Fruit fly (Drosophila melanogaster) whole organism, embryonic: Measurements from ENCODE around the gene Cipc.
A peak's percentile ranks its signal among the peaks of the same experiment; 100 is the strongest.

Source experiments
- Abd-B ChIP-seq: fragments of 200-800 bp; sonication (Bioruptor generic); optimal IDR thresholded peaks from 2 replicates; lab custom pipeline; 2018; ENCODE audit warnings: missing biosample characterization, mild to moderate bottlenecking, missing genetic modification characterization, moderate library complexity
- Awh ChIP-seq: fragments of 200-800 bp; sonication (Bioruptor generic); IDR thresholded peaks from 2 replicates; pipeline ENCODE4, ENCODE4 v1.3.6; 2022; ENCODE audit warnings: missing biosample characterization, missing genetic modification characterization
- CG10959 ChIP-seq: fragments of 200-800 bp; sonication (Bioruptor generic); IDR thresholded peaks from 2 replicates; pipeline ENCODE4 v1.3.6; 2022; ENCODE audit warnings: missing biosample characterization, missing genetic modification characterization
- CG11085 ChIP-seq: fragments of 200-800 bp; sonication (Bioruptor generic); IDR thresholded peaks from 2 replicates; pipeline ENCODE4 v1.3.6; 2022; ENCODE audit warnings: missing biosample characterization, missing genetic modification characterization
- CG11456 ChIP-seq: fragments of 200-800 bp; sonication (Bioruptor generic); IDR thresholded peaks from 3 replicates; pipeline ENCODE4 v1.3.6; 2022; ENCODE audit warnings: missing biosample characterization, missing genetic modification characterization
- CG11504 ChIP-seq: fragments of 200-800 bp; sonication (Bioruptor generic); optimal IDR thresholded peaks from 3 replicates; lab custom pipeline; 2019; ENCODE audit warnings: missing biosample characterization, mild to moderate bottlenecking, missing genetic modification characterization, moderate library complexity
- CG11695 ChIP-seq: fragments of 200-800 bp; sonication (Bioruptor generic); IDR thresholded peaks from 3 replicates; pipeline ENCODE4 v1.3.6; 2022; ENCODE audit warnings: missing biosample characterization, missing genetic modification characterization
- CG1647 ChIP-seq: fragments of 200-800 bp; sonication (Bioruptor generic); optimal IDR thresholded peaks from 3 replicates; lab custom pipeline; 2016; ENCODE audit warnings: missing biosample characterization, missing genetic modification characterization
- CG17568 ChIP-seq: fragments of 200-800 bp; sonication (Bioruptor generic); optimal IDR thresholded peaks from 2 replicates; lab custom pipeline; 2018; ENCODE audit warnings: missing biosample characterization, mild to moderate bottlenecking, missing genetic modification characterization, moderate library complexity
- CG1832 ChIP-seq: fragments of 200-800 bp; sonication (Bioruptor generic); optimal IDR thresholded peaks from 2 replicates; lab custom pipeline; 2017; ENCODE audit warnings: missing biosample characterization, mild to moderate bottlenecking, missing genetic modification characterization, inconsistent platforms
- CG31388 ChIP-seq: fragments of 200-800 bp; sonication (Bioruptor generic); optimal IDR thresholded peaks from 2 replicates; lab custom pipeline; 2016; ENCODE audit warnings: missing biosample characterization, missing genetic modification characterization
- CG31441 ChIP-seq: fragments of 200-800 bp; sonication (Bioruptor generic); IDR thresholded peaks from 2 replicates; pipeline ENCODE4 v1.3.6; 2022; ENCODE audit warnings: missing biosample characterization, missing genetic modification characterization
- CG3407 ChIP-seq: fragments of 200-800 bp; sonication (Bioruptor generic); optimal IDR thresholded peaks from 2 replicates; lab custom pipeline; 2018; ENCODE audit warnings: missing biosample characterization, mild to moderate bottlenecking, missing genetic modification characterization
- CG3726 ChIP-seq: fragments of 200-800 bp; sonication (Bioruptor generic); IDR thresholded peaks from 3 replicates; pipeline ENCODE4, ENCODE4 v1.3.6; 2022; ENCODE audit warnings: missing biosample characterization, missing genetic modification characterization
- CG43689 ChIP-seq: fragments of 200-800 bp; sonication (Bioruptor generic); IDR thresholded peaks from 2 replicates; pipeline ENCODE4 v1.3.6; 2022; ENCODE audit warnings: missing biosample characterization, missing genetic modification characterization
- CG6272 ChIP-seq: fragments of 200-800 bp; sonication (Bioruptor generic); IDR thresholded peaks from 2 replicates; pipeline ENCODE4 v1.3.6; 2022; ENCODE audit warnings: missing biosample characterization, missing genetic modification characterization
- CG8359 ChIP-seq: fragments of 200-800 bp; sonication (Bioruptor generic); optimal IDR thresholded peaks from 2 replicates; lab custom pipeline; 2017; ENCODE audit warnings: missing biosample characterization, mild to moderate bottlenecking, missing genetic modification characterization, borderline replicate concordance
- E2f1 ChIP-seq: fragments of 200-800 bp; sonication (Bioruptor generic); IDR thresholded peaks from 2 replicates; pipeline ENCODE4 v1.3.6; 2022; ENCODE audit warnings: missing biosample characterization, missing genetic modification characterization
- E2f2 ChIP-seq: fragments of 200-800 bp; sonication (Bioruptor generic); IDR thresholded peaks from 2 replicates; pipeline ENCODE4 v1.3.6; 2022; ENCODE audit warnings: missing biosample characterization, missing genetic modification characterization
- Gsc ChIP-seq: fragments of 200-800 bp; sonication (Bioruptor generic); IDR thresholded peaks from 2 replicates; pipeline ENCODE4 v1.3.6; 2022; ENCODE audit warnings: missing biosample characterization, missing genetic modification characterization
- HLH3B ChIP-seq: fragments of 200-800 bp; sonication (Bioruptor generic); IDR thresholded peaks from 2 replicates; pipeline ENCODE4 v1.3.6; 2022; ENCODE audit warnings: missing biosample characterization, missing genetic modification characterization
- Jarid2 ChIP-seq: fragments of 200-800 bp; sonication (Bioruptor generic); optimal IDR thresholded peaks from 3 replicates; lab custom pipeline; 2017; ENCODE audit warnings: mild to moderate bottlenecking, missing biosample characterization, missing genetic modification reagents, missing genetic modification characterization
- NC2α ChIP-seq: fragments of 200-800 bp; sonication (Bioruptor generic); optimal IDR thresholded peaks from 2 replicates; lab custom pipeline; 2016; ENCODE audit warnings: missing biosample characterization, missing genetic modification characterization
- NFAT ChIP-seq: fragments of 200-800 bp; sonication (Bioruptor generic); IDR thresholded peaks from 2 replicates; pipeline ENCODE4 v1.3.6; 2022; ENCODE audit warnings: missing biosample characterization, missing genetic modification characterization
- Sox102F ChIP-seq: fragments of 200-800 bp; sonication (Bioruptor generic); optimal IDR thresholded peaks from 2 replicates; lab custom pipeline; 2018; ENCODE audit warnings: missing biosample characterization, mild to moderate bottlenecking, missing genetic modification characterization, moderate library complexity
- Trl ChIP-seq, 3 experiments: fragments of >200 bp in 2 of 3; fragments of 200-800 bp in 1 of 3; sonication (Bioruptor generic) in 1 of 3; optimal IDR thresholded peaks; 2 replicates in 1 of 3; 3 replicates in 2 of 3; lab custom pipeline; 2016 to 2017; ENCODE audit warnings: missing biosample characterization in 1 of 3, missing genetic modification characterization in 1 of 3
- al ChIP-seq: fragments of 200-800 bp; sonication (Bioruptor generic); IDR thresholded peaks from 2 replicates; pipeline ENCODE4 v1.3.6; 2022; ENCODE audit warnings: missing biosample characterization, missing genetic modification characterization
- ap ChIP-seq: fragments of 200-800 bp; sonication (Bioruptor generic); IDR thresholded peaks from 2 replicates; pipeline ENCODE4 v1.3.6; 2022; ENCODE audit warnings: missing biosample characterization, missing genetic modification characterization
- bigmax ChIP-seq: fragments of 200-800 bp; sonication (Bioruptor generic); optimal IDR thresholded peaks from 2 replicates; lab custom pipeline; 2018; ENCODE audit warnings: missing biosample characterization, mild to moderate bottlenecking, missing genetic modification characterization
- cad ChIP-seq: fragments of >200 bp; optimal IDR thresholded peaks from 2 replicates; lab custom pipeline; 2017; ENCODE audit warnings: missing biosample characterization, missing genetic modification characterization
- cg ChIP-seq: fragments of 200-800 bp; sonication (Bioruptor generic); optimal IDR thresholded peaks from 3 replicates; lab custom pipeline; 2019; ENCODE audit warnings: missing biosample characterization, mild to moderate bottlenecking, missing genetic modification characterization, moderate library complexity
- cwo ChIP-seq: fragments of 200-800 bp; sonication (Bioruptor generic); optimal IDR thresholded peaks from 3 replicates; lab custom pipeline; 2017; ENCODE audit warnings: missing biosample characterization, missing genetic modification characterization, mild to moderate bottlenecking, moderate library complexity, missing genetic modification reagents
- dan ChIP-seq: fragments of 200-800 bp; sonication (Bioruptor generic); IDR thresholded peaks from 2 replicates; pipeline ENCODE4 v1.3.6; 2022; ENCODE audit warnings: missing biosample characterization, missing genetic modification characterization
- dmrt99B ChIP-seq: fragments of 200-800 bp; sonication (Bioruptor generic); optimal IDR thresholded peaks from 2 replicates; lab custom pipeline; 2018; ENCODE audit warnings: missing biosample characterization, mild to moderate bottlenecking, missing genetic modification characterization, moderate library complexity
- exex ChIP-seq: fragments of 200-800 bp; sonication (Bioruptor generic); optimal IDR thresholded peaks from 4 replicates; lab custom pipeline; 2018; ENCODE audit warnings: missing biosample characterization, mild to moderate bottlenecking, missing genetic modification characterization, moderate library complexity
- ken ChIP-seq: fragments of 200-800 bp; sonication (Bioruptor generic); IDR thresholded peaks from 3 replicates; pipeline ENCODE4 v1.3.6; 2022; ENCODE audit warnings: missing biosample characterization, missing genetic modification characterization
- lbe ChIP-seq: fragments of 200-800 bp; sonication (Bioruptor generic); optimal IDR thresholded peaks from 2 replicates; lab custom pipeline; 2016; ENCODE audit warnings: missing biosample characterization, mild to moderate bottlenecking, missing genetic modification characterization
- lilli ChIP-seq: fragments of 200-800 bp; sonication (Bioruptor generic); optimal IDR thresholded peaks from 3 replicates; lab custom pipeline; 2016; ENCODE audit warnings: missing biosample characterization, missing genetic modification characterization
- mld ChIP-seq: fragments of 200-800 bp; sonication (Bioruptor generic); IDR thresholded peaks from 3 replicates; pipeline ENCODE4 v1.3.6; 2022; ENCODE audit warnings: missing biosample characterization, missing genetic modification characterization; ENCODE audit not compliant: partially characterized antibody
- ranshi ChIP-seq: fragments of 200-800 bp; sonication (Bioruptor generic); IDR thresholded peaks from 2 replicates; pipeline ENCODE4 v1.3.6; 2022; ENCODE audit warnings: missing biosample characterization, missing genetic modification characterization
- sisA ChIP-seq: fragments of 200-800 bp; sonication (Bioruptor generic); IDR thresholded peaks from 2 replicates; pipeline ENCODE4 v1.3.6; 2022; ENCODE audit warnings: missing biosample characterization, missing genetic modification characterization
- so ChIP-seq: fragments of 200-800 bp; sonication (Bioruptor generic); IDR thresholded peaks from 3 replicates; pipeline ENCODE4 v1.3.6; 2022; ENCODE audit warnings: missing biosample characterization, missing genetic modification characterization
- sug ChIP-seq: fragments of 200-800 bp; optimal IDR thresholded peaks from 2 replicates; lab custom pipeline; 2019; ENCODE audit warnings: missing biosample characterization, mild to moderate bottlenecking, missing genetic modification characterization, moderate library complexity
- tll ChIP-seq, 2 experiments: fragments of 200-800 bp in 1 of 2; fragments of >200 bp in 1 of 2; sonication (Bioruptor generic) in 1 of 2; optimal IDR thresholded peaks; 2 replicates each; lab custom pipeline; 2017 to 2019; ENCODE audit warnings: missing biosample characterization in 2 of 2, missing genetic modification characterization in 2 of 2, mild to moderate bottlenecking in 1 of 2, moderate library complexity in 1 of 2
- twi ChIP-seq: fragments of 200-800 bp; optimal IDR thresholded peaks from 2 replicates; lab custom pipeline; 2019; ENCODE audit warnings: missing biosample characterization, mild to moderate bottlenecking, missing genetic modification characterization, moderate library complexity
- unpg ChIP-seq: fragments of 200-800 bp; sonication (Bioruptor generic); optimal IDR thresholded peaks from 3 replicates; lab custom pipeline; 2018; ENCODE audit warnings: missing biosample characterization, mild to moderate bottlenecking, missing genetic modification characterization, moderate library complexity
- vfl ChIP-seq: fragments of 200-800 bp; sonication (Bioruptor generic); optimal IDR thresholded peaks from 2 replicates; lab custom pipeline; 2016; ENCODE audit warnings: missing biosample characterization, missing genetic modification characterization
- vnd ChIP-seq: fragments of 200-800 bp; sonication (Bioruptor generic); IDR thresholded peaks from 3 replicates; pipeline ENCODE4 v1.3.6; 2022; ENCODE audit warnings: missing biosample characterization, missing genetic modification characterization; ENCODE audit not compliant: partially characterized antibody
- vvl ChIP-seq: fragments of 200-800 bp; sonication (Bioruptor generic); IDR thresholded peaks from 2 replicates; pipeline ENCODE4 v1.3.6; 2022; ENCODE audit warnings: missing biosample characterization, missing genetic modification characterization
- wek ChIP-seq: fragments of 200-800 bp; sonication (Bioruptor generic); optimal IDR thresholded peaks from 3 replicates; lab custom pipeline; 2018; ENCODE audit warnings: missing biosample characterization, mild to moderate bottlenecking, missing genetic modification characterization, moderate library complexity
- wor ChIP-seq: fragments of 200-800 bp; sonication (Bioruptor generic); IDR thresholded peaks from 2 replicates; pipeline ENCODE4 v1.3.6; 2022; ENCODE audit warnings: missing biosample characterization, missing genetic modification characterization

Gene Cipc

DNA sequence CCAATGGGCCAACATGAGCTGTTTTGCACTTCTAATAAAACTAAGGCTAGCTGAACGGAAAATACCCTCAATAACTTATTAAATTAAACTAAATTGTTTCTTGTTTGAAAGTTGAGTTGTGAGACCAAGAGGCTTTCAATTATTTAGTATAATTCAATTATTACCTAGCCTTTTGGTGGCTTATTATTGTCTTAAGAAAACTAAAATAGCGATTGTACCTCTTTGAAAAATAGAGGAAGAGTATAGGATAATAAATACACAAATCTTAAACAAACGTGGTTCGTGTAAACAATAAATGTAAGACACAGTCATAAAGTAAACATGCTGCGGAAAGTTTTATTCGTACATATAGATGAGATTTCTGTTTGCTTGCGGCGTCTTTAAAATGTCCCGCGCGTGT lies 14.4 kb downstream of the Cipc start (continued):
- TF ChIP-seq Trl (optimal IDR thresholded peaks at IDR 0.05; lab: Kevin White, UChicago), result no peak
- TF ChIP-seq Trl (GFP tag; optimal IDR thresholded peaks at IDR 0.05; lab: Kevin White, UChicago), result no peak
- TF ChIP-seq Jarid2 (GFP tag; lab: Kevin White, UChicago), result no peak
- TF ChIP-seq vnd (GFP tag; lab: Robert Waterston, UW), result no peak
- TF ChIP-seq CG10959 (GFP tag; lab: Robert Waterston, UW), result no peak
- no peak for TF ChIP-seq ap (GFP tag; lab: Robert Waterston, UW)
- TF ChIP-seq cg (GFP tag; lab: Kevin White, UChicago), result no peak
- TF ChIP-seq so (GFP tag; lab: Robert Waterston, UW), result 0 out of 3 replicates have a peak, but pooled peaks have one; percentile 22
- 0 out of 2 replicates have a peak, but pooled peaks have one; percentile 16 for TF ChIP-seq vvl (GFP tag; lab: Robert Waterston, UW)
- no peak for TF ChIP-seq CG31388 (GFP tag; lab: Kevin White, UChicago)
- TF ChIP-seq exex (tag; lab: Kevin White, UChicago), result peak; percentile 19
- TF ChIP-seq Sox102F (GFP tag; lab: Kevin White, UChicago), result peak; percentile 17
- no peak for TF ChIP-seq CG43689 (GFP tag; lab: Robert Waterston, UW)
- TF ChIP-seq CG11456 (GFP tag; lab: Robert Waterston, UW), result no peak
- peak; percentile 5 for TF ChIP-seq vfl (GFP tag; lab: Kevin White, UChicago)
- no peak for TF ChIP-seq lbe (GFP tag; lab: Kevin White, UChicago)
- TF ChIP-seq lilli (GFP tag; lab: Kevin White, UChicago), result peak; percentile 60
- peak; percentile 17; the same call in 1 of the 2 replicates for TF ChIP-seq al (GFP tag; lab: Robert Waterston, UW)
- peak; percentile 5 for TF ChIP-seq dmrt99B
- no peak for TF ChIP-seq HLH3B
- no peak for TF ChIP-seq ken (GFP tag; lab: Robert Waterston, UW)
- peak; percentile 17 for TF ChIP-seq CG1647
- no peak for TF ChIP-seq NC2α (GFP tag; lab: Kevin White, UChicago)
- no peak for TF ChIP-seq Gsc
- no peak for TF ChIP-seq CG17568 (GFP tag; lab: Kevin White, UChicago)
- no peak for TF ChIP-seq CG8359
- TF ChIP-seq CG6272 (GFP tag; lab: Robert Waterston, UW), result no peak
- no peak for TF ChIP-seq CG1832 (GFP tag; lab: Kevin White, UChicago)
- no peak for TF ChIP-seq mld (GFP tag; lab: Robert Waterston, UW)
- no peak for TF ChIP-seq twi (tag; lab: Kevin White, UChicago)
- TF ChIP-seq unpg (GFP tag; lab: Kevin White, UChicago), result peak; percentile 14
- no peak for TF ChIP-seq wor (GFP tag; lab: Robert Waterston, UW)
- TF ChIP-seq CG11504 (tag; lab: Kevin White, UChicago), result peak; percentile 46
- no peak for TF ChIP-seq E2f1 (GFP tag; lab: Robert Waterston, UW)
- TF ChIP-seq ranshi, result no peak
- no peak for TF ChIP-seq cad
- TF ChIP-seq Awh (GFP tag; lab: Robert Waterston, UW), result no peak
- no peak for TF ChIP-seq sisA (GFP tag; lab: Robert Waterston, UW)
- peak; percentile 69; the same call in 2 of the 3 replicates for TF ChIP-seq CG11695
- no peak for TF ChIP-seq CG3407 (GFP tag; lab: Kevin White, UChicago)
- no peak for TF ChIP-seq NFAT (GFP tag; lab: Robert Waterston, UW)
- peak; percentile 17; the same call in 1 of the 2 replicates for TF ChIP-seq E2f2 (GFP tag; lab: Robert Waterston, UW)
- TF ChIP-seq Abd-B (GFP tag; lab: Kevin White, UChicago), result no peak
- no peak for TF ChIP-seq CG31441
- no peak for TF ChIP-seq dan (GFP tag; lab: Robert Waterston, UW)
- TF ChIP-seq bigmax (GFP tag; lab: Kevin White, UChicago), result no peak
- no peak for TF ChIP-seq tll (GFP tag; optimal IDR thresholded peaks at IDR 0.05; lab: Kevin White, UChicago)
- no peak for TF ChIP-seq CG11085 (GFP tag; lab: Robert Waterston, UW)
- TF ChIP-seq cwo (GFP tag; lab: Kevin White, UChicago), result peak; percentile 57
- no peak for TF ChIP-seq wek
- TF ChIP-seq sug (tag; lab: Kevin White, UChicago), result peak; percentile 30
- TF ChIP-seq CG3726 (GFP tag; lab: Robert Waterston, UW), result no peak
